Worm (Caenorhabditis elegans) whole organism, young adult: ENCODE data around the gene K08D9.9.

Experiments
- B0261.1 ChIP-seq: sonication (generic microtip); optimal IDR thresholded peaks from 2 replicates; lab custom pipeline; 2016; ENCODE audit warnings: mild to moderate bottlenecking, missing genetic modification characterization, moderate library complexity, missing compliant biosample characterization
- C17E4.6 ChIP-seq: fragments of 200-800 bp; sonication (Bioruptor generic); IDR thresholded peaks from 2 replicates; pipeline ENCODE4 v1.3.6; 2022; ENCODE audit warnings: missing genetic modification reagents, missing genetic modification characterization, missing compliant biosample characterization
- D2030.7 ChIP-seq: fragments of 200-800 bp; sonication (Bioruptor generic); IDR thresholded peaks from 2 replicates; pipeline ENCODE4 v1.3.6; 2022; ENCODE audit warnings: missing genetic modification reagents, missing genetic modification characterization, missing compliant biosample characterization
- F37B4.10 ChIP-seq: fragments of 200-800 bp; sonication (Bioruptor generic); IDR thresholded peaks from 2 replicates; pipeline ENCODE4 v1.3.6; 2022; ENCODE audit warnings: missing genetic modification characterization, missing compliant biosample characterization
- Y56A3A.18 ChIP-seq: fragments of 200-800 bp; sonication (Bioruptor generic); IDR thresholded peaks from 2 replicates; pipeline ENCODE4 v1.3.6; 2022; ENCODE audit warnings: missing genetic modification reagents, missing genetic modification characterization, missing compliant biosample characterization
- akir-1 ChIP-seq: fragments of 200-800 bp; sonication (Bioruptor generic); optimal IDR thresholded peaks from 2 replicates; lab custom pipeline; 2018; ENCODE audit warnings: mild to moderate bottlenecking, missing genetic modification characterization, moderate library complexity, missing compliant biosample characterization
- aptf-2 ChIP-seq: fragments of 200-800 bp; sonication (Bioruptor generic); conservative IDR thresholded peaks from 2 replicates; pipeline ENCODE4 v1.3.6; 2022; ENCODE audit warnings: missing genetic modification reagents, missing genetic modification characterization, missing compliant biosample characterization
- atf-7 ChIP-seq: sonication (generic microtip); optimal IDR thresholded peaks from 2 replicates; lab custom pipeline; 2017; ENCODE audit warnings: mild to moderate bottlenecking, missing genetic modification characterization, missing compliant biosample characterization
- athp-1 ChIP-seq: sonication (generic microtip); optimal IDR thresholded peaks from 2 replicates; lab custom pipeline; 2017; ENCODE audit warnings: mild to moderate bottlenecking, missing genetic modification characterization, missing compliant biosample characterization
- attf-3 ChIP-seq: fragments of 200-800 bp; sonication (Bioruptor generic); conservative IDR thresholded peaks from 2 replicates; pipeline ENCODE4 v1.3.6; 2022; ENCODE audit warnings: missing genetic modification reagents, missing genetic modification characterization, missing compliant biosample characterization
- bed-1 ChIP-seq: fragments of 200-800 bp; sonication (Bioruptor generic); IDR thresholded peaks from 2 replicates; pipeline ENCODE4 v1.3.6; 2022; ENCODE audit warnings: missing genetic modification reagents, missing genetic modification characterization, missing compliant biosample characterization
- ccch-3 ChIP-seq: fragments of 200-800 bp; sonication (Bioruptor generic); optimal IDR thresholded peaks from 2 replicates; lab custom pipeline; 2018; ENCODE audit warnings: mild to moderate bottlenecking, missing genetic modification characterization, missing compliant biosample characterization
- cebp-1 ChIP-seq, 2 experiments: fragments of 200-800 bp in 1 of 2; sonication (Bioruptor generic) in 1 of 2; sonication (generic microtip) in 1 of 2; IDR thresholded peaks in 1 of 2; optimal IDR thresholded peaks in 1 of 2; 2 replicates each; pipeline versions ENCODE4 v1.3.6 to Lab custom; 2017 to 2022; ENCODE audit warnings: missing compliant biosample characterization in 2 of 2, missing genetic modification characterization in 2 of 2, mild to moderate bottlenecking in 1 of 2, missing genetic modification reagents in 1 of 2, moderate library complexity in 1 of 2
- cebp-2 ChIP-seq: fragments of 200-800 bp; sonication (Bioruptor generic); IDR thresholded peaks from 2 replicates; pipeline ENCODE4 v1.3.6; 2022; ENCODE audit warnings: missing genetic modification characterization, missing compliant biosample characterization
- ceh-27 ChIP-seq: fragments of 200-800 bp; sonication (Bioruptor generic); optimal IDR thresholded peaks from 2 replicates; lab custom pipeline; 2018; ENCODE audit warnings: mild to moderate bottlenecking, missing genetic modification characterization, moderate library complexity, missing compliant biosample characterization
- ceh-40 ChIP-seq: fragments of 200-800 bp; sonication (Bioruptor generic); IDR thresholded peaks from 2 replicates; pipeline ENCODE4 v1.3.6; 2022; ENCODE audit warnings: missing genetic modification characterization, missing compliant biosample characterization
- efl-1 ChIP-seq: fragments of 150-350 bp; optimal IDR thresholded peaks from 2 replicates; lab custom pipeline; 2014; ENCODE audit warnings: missing biosample characterization, missing genetic modification reagents, missing genetic modification characterization
- hlh-26 ChIP-seq: fragments of 200-800 bp; sonication (Bioruptor generic); conservative IDR thresholded peaks from 2 replicates; pipeline ENCODE4 v1.3.6; 2022; ENCODE audit warnings: missing genetic modification reagents, missing genetic modification characterization, missing compliant biosample characterization
- hmg-1.2 ChIP-seq: fragments of 200-800 bp; sonication (Bioruptor generic); IDR thresholded peaks from 2 replicates; pipeline ENCODE4 v1.3.6; 2022; ENCODE audit warnings: missing genetic modification reagents, missing genetic modification characterization, missing compliant biosample characterization
- hsf-1 ChIP-seq: fragments of 200-800 bp; sonication (Bioruptor generic); IDR thresholded peaks from 2 replicates; pipeline ENCODE4 v1.3.6; 2022; ENCODE audit warnings: missing genetic modification reagents, missing genetic modification characterization, missing compliant biosample characterization
- lag-1 ChIP-seq: fragments of 200-800 bp; sonication (Bioruptor generic); IDR thresholded peaks from 2 replicates; pipeline ENCODE4 v1.3.6; 2022; ENCODE audit warnings: missing genetic modification reagents, missing genetic modification characterization, missing compliant biosample characterization
- lin-35 ChIP-seq, 3 experiments: fragments of 150-350 bp in 2 of 3; sonication (generic microtip) in 1 of 3; optimal IDR thresholded peaks; 2 replicates each; lab custom pipeline; 2014 to 2018; ENCODE audit warnings: missing biosample characterization in 3 of 3, missing genetic modification characterization in 3 of 3, missing genetic modification reagents in 3 of 3
- madf-10 ChIP-seq: sonication (generic microtip); optimal IDR thresholded peaks from 2 replicates; lab custom pipeline; 2016; ENCODE audit warnings: mild to moderate bottlenecking, missing genetic modification characterization, missing compliant biosample characterization
- madf-3 ChIP-seq: fragments of 200-800 bp; sonication (Bioruptor generic); IDR thresholded peaks from 2 replicates; pipeline ENCODE4 v1.3.6; 2022; ENCODE audit warnings: missing genetic modification reagents, missing genetic modification characterization, missing compliant biosample characterization
- nhr-120 ChIP-seq: fragments of 200-800 bp; sonication (Bioruptor generic); IDR thresholded peaks from 2 replicates; pipeline ENCODE4 v1.3.6; 2022; ENCODE audit warnings: missing genetic modification characterization, missing compliant biosample characterization
- pha-4 ChIP-seq: fragments of 150-350 bp; sonication (generic microtip); optimal IDR thresholded peaks from 2 replicates; lab custom pipeline; 2014; ENCODE audit warnings: missing biosample characterization, missing genetic modification reagents, missing genetic modification characterization
- rec-8 ChIP-seq, 2 experiments: sonication (generic microtip); optimal IDR thresholded peaks; 2 replicates each; lab custom pipeline; 2016; ENCODE audit warnings: mild to moderate bottlenecking in 2 of 2, missing genetic modification characterization in 2 of 2, missing genetic modification reagents in 2 of 2, missing genotype in 2 of 2, missing biosample characterization in 1 of 2, missing compliant biosample characterization in 1 of 2, moderate library complexity in 1 of 2
- sea-2 ChIP-seq: fragments of 200-800 bp; sonication (Bioruptor generic); IDR thresholded peaks from 2 replicates; pipeline ENCODE4 v1.3.6; 2022; ENCODE audit warnings: missing genetic modification characterization, missing compliant biosample characterization
- snpc-1.1 ChIP-seq: sonication (generic microtip); optimal IDR thresholded peaks from 2 replicates; lab custom pipeline; 2017; ENCODE audit warnings: missing genetic modification characterization, mild to moderate bottlenecking, missing compliant biosample characterization, antibody characterized with exemption, moderate library complexity, missing genotype, missing genetic modification reagents; ENCODE audit not compliant: insufficient read depth
- snpc-1.3 ChIP-seq: sonication (generic microtip); optimal IDR thresholded peaks from 2 replicates; lab custom pipeline; 2017; ENCODE audit warnings: missing genetic modification characterization, mild to moderate bottlenecking, missing compliant biosample characterization, antibody characterized with exemption, moderate library complexity, missing genotype, missing genetic modification reagents; ENCODE audit not compliant: insufficient read depth
- somi-1 ChIP-seq: fragments of 200-800 bp; sonication (Bioruptor generic); optimal IDR thresholded peaks from 2 replicates; lab custom pipeline; 2018; ENCODE audit warnings: mild to moderate bottlenecking, missing genetic modification characterization, missing compliant biosample characterization
- tbx-9 ChIP-seq: sonication (generic microtip); optimal IDR thresholded peaks from 2 replicates; lab custom pipeline; 2016; ENCODE audit warnings: borderline replicate concordance, missing genetic modification characterization, inconsistent platforms, missing compliant biosample characterization
- zfh-2 ChIP-seq: fragments of 200-800 bp; sonication (Bioruptor generic); conservative IDR thresholded peaks from 2 replicates; pipeline ENCODE4 v1.3.6; 2022; ENCODE audit warnings: missing genetic modification reagents, missing genetic modification characterization, missing compliant biosample characterization
- ztf-22 ChIP-seq: fragments of 200-800 bp; sonication (Bioruptor generic); optimal IDR thresholded peaks from 2 replicates; lab custom pipeline; 2018; ENCODE audit warnings: mild to moderate bottlenecking, missing genetic modification characterization, moderate library complexity, missing compliant biosample characterization
- ztf-25 ChIP-seq: fragments of 200-800 bp; sonication (Bioruptor generic); IDR thresholded peaks from 2 replicates; pipeline ENCODE4 v1.3.6; 2022; ENCODE audit warnings: missing genetic modification reagents, missing genetic modification characterization, missing compliant biosample characterization
- ztf-28 ChIP-seq: fragments of 200-800 bp; sonication (Bioruptor generic); IDR thresholded peaks from 2 replicates; pipeline ENCODE4 v1.3.6; 2022; ENCODE audit warnings: missing genetic modification reagents, missing genetic modification characterization, missing compliant biosample characterization

K08D9.9 gene

ce11 chrV:3260075-3260474 is 23.6 kb upstream of the K08D9.9 start, which contains the start of gene srbc-5:
Gene srbc-5 (plus strand): TSS chrV:3260375.
- no peak for TF ChIP-seq attf-3
- no peak for TF ChIP-seq pha-4
- TF ChIP-seq hlh-26: no peak
- no peak for TF ChIP-seq ztf-25 (GFP tag; lab: Robert Waterston, UW)
- no peak for TF ChIP-seq akir-1 (GFP tag; lab: Kevin White, UChicago)
- no peak for TF ChIP-seq ceh-27 (GFP tag; lab: Kevin White, UChicago)
- TF ChIP-seq hmg-1.2 (GFP tag; lab: Robert Waterston, UW): no peak
- TF ChIP-seq athp-1: no peak
- TF ChIP-seq bed-1 (GFP tag; lab: Robert Waterston, UW): no peak
- TF ChIP-seq tbx-9 (tag; lab: Kevin White, UChicago): no peak
- TF ChIP-seq ztf-22: no peak
- TF ChIP-seq B0261.1 (tag; lab: Kevin White, UChicago): no peak
- TF ChIP-seq, all 124 proteins: peak for 0

ce11 chrV:3259168-3259622 is 22.7 kb upstream of the K08D9.9 start, which contains the start of gene T28A11.16:
Gene T28A11.16 (minus strand): TSS chrV:3259218.
- TF ChIP-seq rec-8 (tag; optimal IDR thresholded peaks at IDR 0.05; lab: Kevin White, UChicago): no peak

ce11 chrV:3257277-3257676 is 20.8 kb upstream of the K08D9.9 start, which contains the start of gene T28A11.22:
Gene T28A11.22 (plus strand): TSS chrV:3257577.
- TF ChIP-seq cebp-2 (GFP tag; lab: Robert Waterston, UW): no peak
- no peak for TF ChIP-seq ccch-3
- no peak for TF ChIP-seq ceh-40 (GFP tag; lab: Robert Waterston, UW)
- TF ChIP-seq cebp-1 (GFP tag; IDR thresholded peaks at IDR 0.05; lab: Robert Waterston, UW): no peak
- TF ChIP-seq cebp-1 (tag; optimal IDR thresholded peaks at IDR 0.05; lab: Kevin White, UChicago): no peak
- no peak for TF ChIP-seq madf-10 (tag; lab: Kevin White, UChicago)
- TF ChIP-seq F37B4.10: no peak
- TF ChIP-seq hsf-1 (GFP tag; lab: Robert Waterston, UW): no peak
- TF ChIP-seq efl-1 (GFP tag; lab: Kevin White, UChicago): no peak
- TF ChIP-seq D2030.7: no peak
- no peak for TF ChIP-seq ceh-27 (GFP tag; lab: Kevin White, UChicago)
- TF ChIP-seq lin-35 (GFP tag; optimal IDR thresholded peaks at IDR 0.05; lab: Kevin White, UChicago): no peak
- TF ChIP-seq snpc-1.3 (tag; lab: Kevin White, UChicago): no peak
- no peak for TF ChIP-seq somi-1 (GFP tag; lab: Kevin White, UChicago)
- TF ChIP-seq sea-2 (GFP tag; lab: Robert Waterston, UW): no peak
- TF ChIP-seq aptf-2: no peak
- no peak for TF ChIP-seq atf-7
- no peak for TF ChIP-seq ztf-28 (GFP tag; lab: Robert Waterston, UW)

- no peak for TF ChIP-seq lag-1 (GFP tag; lab: Robert Waterston, UW)
- no peak for TF ChIP-seq snpc-1.1 (tag; lab: Kevin White, UChicago)
- TF ChIP-seq C17E4.6 (GFP tag; lab: Robert Waterston, UW): no peak
- TF ChIP-seq hmg-1.2 (GFP tag; lab: Robert Waterston, UW): peak; percentile 50; the same call in 1 of the 2 replicates
- no peak for TF ChIP-seq zfh-2 (GFP tag; lab: Robert Waterston, UW)
- TF ChIP-seq nhr-120 (GFP tag; lab: Robert Waterston, UW): no peak
- no peak for TF ChIP-seq madf-3 (GFP tag; lab: Robert Waterston, UW)
- no peak for TF ChIP-seq Y56A3A.18 (GFP tag; lab: Robert Waterston, UW)
These were observed 20.3 kb upstream of the K08D9.9 start for ce11 chrV:3256809-3257208.
